Fruit fly (Drosophila melanogaster) whole organism, embryonic: ENCODE measurements around the gene Veneno.
A peak's percentile ranks its signal among the peaks of the same experiment; 100 is the strongest.

Experiments
- Ada2b ChIP-seq: fragments of 200-800 bp; sonication (Bioruptor generic); IDR thresholded peaks from 2 replicates; pipeline ENCODE4 v1.3.6; 2022; ENCODE audit warnings: missing biosample characterization, missing genetic modification characterization
- Antp ChIP-seq: fragments of 200-800 bp; sonication (Bioruptor generic); optimal IDR thresholded peaks from 3 replicates; lab custom pipeline; 2016; ENCODE audit warnings: missing biosample characterization, missing genetic modification characterization
- Atf6 ChIP-seq: fragments of 200-800 bp; sonication (Bioruptor generic); IDR thresholded peaks from 2 replicates; pipeline ENCODE4 v1.3.6; 2022; ENCODE audit warnings: missing biosample characterization, missing genetic modification characterization
- Blimp-1 ChIP-seq: fragments of 200-800 bp; sonication (Bioruptor generic); optimal IDR thresholded peaks from 3 replicates; lab custom pipeline; 2018; ENCODE audit warnings: missing biosample characterization, missing genetic modification characterization, mild to moderate bottlenecking, moderate library complexity, missing genetic modification reagents
- CG10147 ChIP-seq: fragments of 200-800 bp; sonication (Bioruptor generic); optimal IDR thresholded peaks from 2 replicates; lab custom pipeline; 2019; ENCODE audit warnings: missing biosample characterization, mild to moderate bottlenecking, missing genetic modification characterization, moderate library complexity
- CG11398 ChIP-seq: fragments of 200-800 bp; sonication (Bioruptor generic); optimal IDR thresholded peaks from 2 replicates; lab custom pipeline; 2016; ENCODE audit warnings: missing biosample characterization, missing genetic modification characterization
- CG11695 ChIP-seq: fragments of 200-800 bp; sonication (Bioruptor generic); IDR thresholded peaks from 3 replicates; pipeline ENCODE4 v1.3.6; 2022; ENCODE audit warnings: missing biosample characterization, missing genetic modification characterization
- CG13775 ChIP-seq: fragments of 200-800 bp; sonication (Bioruptor generic); optimal IDR thresholded peaks from 3 replicates; lab custom pipeline; 2017; ENCODE audit warnings: missing biosample characterization, mild to moderate bottlenecking, missing genetic modification characterization
- CG14965 ChIP-seq: fragments of 200-800 bp; sonication (Bioruptor generic); optimal IDR thresholded peaks from 2 replicates; lab custom pipeline; 2016; ENCODE audit warnings: missing biosample characterization, missing genetic modification characterization, borderline replicate concordance
- CG15073 ChIP-seq: fragments of 200-800 bp; sonication (Bioruptor generic); optimal IDR thresholded peaks from 2 replicates; lab custom pipeline; 2016; ENCODE audit warnings: missing biosample characterization, missing genetic modification characterization
- CG1602 ChIP-seq: fragments of 200-800 bp; sonication (Bioruptor generic); optimal IDR thresholded peaks from 3 replicates; lab custom pipeline; 2016; ENCODE audit warnings: missing biosample characterization, missing genetic modification characterization
- CG17359 ChIP-seq: fragments of 200-800 bp; sonication (Bioruptor generic); optimal IDR thresholded peaks from 3 replicates; lab custom pipeline; 2018; ENCODE audit warnings: missing biosample characterization, mild to moderate bottlenecking, missing genetic modification characterization, moderate library complexity
- CG18011 ChIP-seq: fragments of 200-800 bp; sonication (Bioruptor generic); optimal IDR thresholded peaks from 2 replicates; lab custom pipeline; 2017; ENCODE audit warnings: missing biosample characterization, missing genetic modification characterization, mild to moderate bottlenecking, moderate library complexity, missing genotype
- CG18599 ChIP-seq: fragments of 200-800 bp; sonication (Bioruptor generic); optimal IDR thresholded peaks from 3 replicates; lab custom pipeline; 2017; ENCODE audit warnings: missing biosample characterization, missing genetic modification characterization, mild to moderate bottlenecking, moderate library complexity, missing genetic modification reagents
- CG2678 ChIP-seq: fragments of 200-800 bp; sonication (Bioruptor generic); optimal IDR thresholded peaks from 3 replicates; lab custom pipeline; 2019; ENCODE audit warnings: missing biosample characterization, mild to moderate bottlenecking, missing genetic modification characterization, moderate library complexity
- CG2889 ChIP-seq: fragments of 200-800 bp; sonication (Bioruptor generic); IDR thresholded peaks from 3 replicates; pipeline ENCODE4 v1.3.6; 2022; ENCODE audit warnings: missing biosample characterization, missing genetic modification characterization
- CG31365 ChIP-seq: fragments of 200-800 bp; sonication (Bioruptor generic); optimal IDR thresholded peaks from 2 replicates; lab custom pipeline; 2018; ENCODE audit warnings: missing biosample characterization, mild to moderate bottlenecking, missing genetic modification characterization
- CG4707 ChIP-seq: fragments of 200-800 bp; sonication (Bioruptor generic); optimal IDR thresholded peaks from 2 replicates; lab custom pipeline; 2018; ENCODE audit warnings: missing biosample characterization, mild to moderate bottlenecking, missing genetic modification characterization, moderate library complexity
- CG5180 ChIP-seq: fragments of 200-800 bp; sonication (Bioruptor generic); optimal IDR thresholded peaks from 3 replicates; lab custom pipeline; 2017; ENCODE audit warnings: missing biosample characterization, missing genetic modification characterization, mild to moderate bottlenecking, moderate library complexity, missing genetic modification reagents
- CG6272 ChIP-seq: fragments of 200-800 bp; sonication (Bioruptor generic); IDR thresholded peaks from 2 replicates; pipeline ENCODE4 v1.3.6; 2022; ENCODE audit warnings: missing biosample characterization, missing genetic modification characterization
- CG7357 ChIP-seq: fragments of 200-800 bp; sonication (Bioruptor generic); IDR thresholded peaks from 3 replicates; pipeline ENCODE4 v1.3.6; 2022; ENCODE audit warnings: missing biosample characterization, missing genetic modification characterization
- CG8281 ChIP-seq: fragments of 200-800 bp; sonication (Bioruptor generic); optimal IDR thresholded peaks from 2 replicates; lab custom pipeline; 2018; ENCODE audit warnings: missing biosample characterization, mild to moderate bottlenecking, missing genetic modification characterization, moderate library complexity
- CG9932 ChIP-seq: fragments of 200-800 bp; sonication (Bioruptor generic); IDR thresholded peaks from 2 replicates; pipeline ENCODE4 v1.3.6; 2022; ENCODE audit warnings: missing biosample characterization, missing genetic modification characterization
- Dbx ChIP-seq: fragments of 200-800 bp; sonication (Bioruptor generic); IDR thresholded peaks from 3 replicates; pipeline ENCODE4 v1.3.6; 2022; ENCODE audit warnings: missing biosample characterization, missing genetic modification characterization
- Gug ChIP-seq: fragments of 200-800 bp; sonication (Bioruptor generic); IDR thresholded peaks from 4 replicates; pipeline ENCODE4 v1.3.6; 2022; ENCODE audit warnings: missing biosample characterization, missing genetic modification characterization
- Hr51 ChIP-seq, 2 experiments: fragments of 200-800 bp; sonication (Bioruptor generic); optimal IDR thresholded peaks; 2 replicates in 1 of 2; 3 replicates in 1 of 2; lab custom pipeline; 2016 to 2018; ENCODE audit warnings: missing biosample characterization in 2 of 2, missing genetic modification characterization in 2 of 2, mild to moderate bottlenecking in 1 of 2, moderate library complexity in 1 of 2
- Kr ChIP-seq: fragments of 200-800 bp; sonication (Bioruptor generic); optimal IDR thresholded peaks from 2 replicates; lab custom pipeline; 2017; ENCODE audit warnings: missing biosample characterization, mild to moderate bottlenecking, missing genetic modification characterization
- Lpt ChIP-seq: fragments of >200 bp; optimal IDR thresholded peaks from 2 replicates; lab custom pipeline; 2018; ENCODE audit warnings: missing biosample characterization, missing genetic modification characterization
- NFAT ChIP-seq: fragments of 200-800 bp; sonication (Bioruptor generic); IDR thresholded peaks from 2 replicates; pipeline ENCODE4 v1.3.6; 2022; ENCODE audit warnings: missing biosample characterization, missing genetic modification characterization
- Nf-YC ChIP-seq: fragments of 200-800 bp; optimal IDR thresholded peaks from 3 replicates; lab custom pipeline; 2019; ENCODE audit warnings: missing biosample characterization, mild to moderate bottlenecking, missing genetic modification characterization, moderate library complexity
- Sin3A ChIP-seq: fragments of >200 bp; optimal IDR thresholded peaks from 2 replicates; lab custom pipeline; 2018
- ac ChIP-seq: fragments of 200-800 bp; sonication (Bioruptor generic); optimal IDR thresholded peaks from 3 replicates; lab custom pipeline; 2017; ENCODE audit warnings: missing biosample characterization, mild to moderate bottlenecking, missing genetic modification characterization
- ara ChIP-seq: fragments of 200-800 bp; sonication (Bioruptor generic); IDR thresholded peaks from 2 replicates; pipeline ENCODE4 v1.3.6; 2022; ENCODE audit warnings: missing biosample characterization, missing genetic modification characterization
- bsh ChIP-seq, 2 experiments: fragments of 200-800 bp; sonication (Bioruptor generic); optimal IDR thresholded peaks; 2 replicates each; lab custom pipeline; 2017 to 2018; ENCODE audit warnings: mild to moderate bottlenecking in 2 of 2, missing biosample characterization in 2 of 2, missing genetic modification characterization in 2 of 2, moderate library complexity in 1 of 2
- cg ChIP-seq: fragments of 200-800 bp; sonication (Bioruptor generic); optimal IDR thresholded peaks from 3 replicates; lab custom pipeline; 2019; ENCODE audit warnings: missing biosample characterization, mild to moderate bottlenecking, missing genetic modification characterization, moderate library complexity
- dati ChIP-seq: fragments of 200-800 bp; sonication (Bioruptor generic); IDR thresholded peaks from 2 replicates; pipeline ENCODE4 v1.3.6; 2022; ENCODE audit warnings: missing biosample characterization, missing genetic modification characterization
- disco-r ChIP-seq: fragments of 200-800 bp; sonication (Bioruptor generic); optimal IDR thresholded peaks from 2 replicates; lab custom pipeline; 2016; ENCODE audit warnings: missing biosample characterization, missing genetic modification characterization
- dmrt11E ChIP-seq: fragments of 200-800 bp; sonication (Bioruptor generic); optimal IDR thresholded peaks from 3 replicates; lab custom pipeline; 2018; ENCODE audit warnings: missing biosample characterization, mild to moderate bottlenecking, missing genetic modification characterization, moderate library complexity
- fd3F ChIP-seq: fragments of 200-800 bp; sonication (Bioruptor generic); optimal IDR thresholded peaks from 2 replicates; lab custom pipeline; 2018; ENCODE audit warnings: missing biosample characterization, mild to moderate bottlenecking, missing genetic modification characterization, moderate library complexity
- grn ChIP-seq: fragments of 200-800 bp; sonication (Bioruptor generic); optimal IDR thresholded peaks from 3 replicates; lab custom pipeline; 2017; ENCODE audit warnings: missing biosample characterization, missing genetic modification characterization
- inv ChIP-seq: fragments of 200-800 bp; sonication (Bioruptor generic); IDR thresholded peaks from 2 replicates; pipeline ENCODE4 v1.3.6; 2022; ENCODE audit warnings: missing biosample characterization, missing genetic modification characterization; ENCODE audit not compliant: partially characterized antibody
- lab ChIP-seq: fragments of 200-800 bp; sonication (Bioruptor generic); optimal IDR thresholded peaks from 3 replicates; lab custom pipeline; 2017; ENCODE audit warnings: missing biosample characterization, missing genetic modification characterization, mild to moderate bottlenecking, moderate library complexity, missing genetic modification reagents
- lilli ChIP-seq: fragments of 200-800 bp; sonication (Bioruptor generic); optimal IDR thresholded peaks from 3 replicates; lab custom pipeline; 2016; ENCODE audit warnings: missing biosample characterization, missing genetic modification characterization
- lola ChIP-seq, 3 experiments: fragments of >200 bp in 2 of 3; fragments of 200-800 bp in 1 of 3; sonication (Bioruptor generic) in 1 of 3; optimal IDR thresholded peaks; 2 replicates each; lab custom pipeline; 2017 to 2019; ENCODE audit warnings: missing biosample characterization in 3 of 3, missing genetic modification characterization in 3 of 3, mild to moderate bottlenecking in 1 of 3, moderate library complexity in 1 of 3
- pb ChIP-seq: fragments of 200-800 bp; sonication (Bioruptor generic); optimal IDR thresholded peaks from 3 replicates; lab custom pipeline; 2016; ENCODE audit warnings: missing biosample characterization, missing genetic modification characterization
- slbo ChIP-seq: fragments of 200-800 bp; sonication (Bioruptor generic); IDR thresholded peaks from 2 replicates; pipeline ENCODE4 v1.3.6; 2022; ENCODE audit warnings: missing biosample characterization, missing genetic modification characterization
- slou ChIP-seq: fragments of 200-800 bp; sonication (Bioruptor generic); optimal IDR thresholded peaks from 3 replicates; lab custom pipeline; 2016; ENCODE audit warnings: missing biosample characterization, missing genetic modification characterization
- sqz ChIP-seq: fragments of 200-800 bp; sonication (Bioruptor generic); optimal IDR thresholded peaks from 3 replicates; lab custom pipeline; 2018; ENCODE audit warnings: missing biosample characterization, mild to moderate bottlenecking, missing genetic modification characterization
- ssp ChIP-seq: fragments of 200-800 bp; sonication (Bioruptor generic); IDR thresholded peaks from 2 replicates; pipeline ENCODE4 v1.3.6; 2022; ENCODE audit warnings: missing biosample characterization, missing genetic modification characterization
- unc-4 ChIP-seq: fragments of 200-800 bp; sonication (Bioruptor generic); IDR thresholded peaks from 2 replicates; pipeline ENCODE4 v1.3.6; 2022; ENCODE audit warnings: missing biosample characterization, missing genetic modification characterization; ENCODE audit not compliant: partially characterized antibody

Veneno gene

dm6 chr3R:8356626-8357290, 5.6 kb downstream of the Veneno start, which contains the start of gene stck (continued):
- no peak for TF ChIP-seq Kr
- no peak for TF ChIP-seq Nf-YC (tag; lab: Kevin White, UChicago)
- TF ChIP-seq lilli (GFP tag; lab: Kevin White, UChicago) = no peak
- TF ChIP-seq slou (GFP tag; lab: Kevin White, UChicago) = no peak
- no peak for TF ChIP-seq ac (GFP tag; lab: Kevin White, UChicago)
- no peak for TF ChIP-seq ara (GFP tag; lab: Robert Waterston, UW)
- no peak for TF ChIP-seq CG1602 (GFP tag; lab: Kevin White, UChicago)
- TF ChIP-seq grn (GFP tag; lab: Kevin White, UChicago) = no peak
- TF ChIP-seq Atf6 (GFP tag; lab: Robert Waterston, UW) = no peak
- no peak for TF ChIP-seq CG18599 (GFP tag; lab: Kevin White, UChicago)
- TF ChIP-seq bsh (GFP tag; optimal IDR thresholded peaks at IDR 0.05; lab: Kevin White, UChicago) = no peak
- TF ChIP-seq CG14965 (GFP tag; lab: Kevin White, UChicago) = no peak
- TF ChIP-seq CG8281 (tag; lab: Kevin White, UChicago) = no peak
- no peak for TF ChIP-seq Dbx (GFP tag; lab: Robert Waterston, UW)
- no peak for TF ChIP-seq Antp (GFP tag; lab: Kevin White, UChicago)
- no peak for TF ChIP-seq CG10147 (GFP tag; lab: Kevin White, UChicago)
- no peak for TF ChIP-seq CG11695 (GFP tag; lab: Robert Waterston, UW)
- no peak for TF ChIP-seq CG6272
- no peak for TF ChIP-seq ssp (GFP tag; lab: Robert Waterston, UW)
- no peak for TF ChIP-seq Blimp-1
- TF ChIP-seq CG4707 = no peak
- TF ChIP-seq Lpt (GFP tag; lab: Kevin White, UChicago) = no peak
- TF ChIP-seq Ada2b = no peak
- no peak for TF ChIP-seq CG9932 (GFP tag; lab: Robert Waterston, UW)
- TF ChIP-seq CG17359 = no peak
- TF ChIP-seq CG13775 = no peak
- TF ChIP-seq unc-4 (GFP tag; lab: Robert Waterston, UW) = peak; percentile 63; the same call in 1 of the 2 replicates
- TF ChIP-seq lola (GFP tag; optimal IDR thresholded peaks at IDR 0.05; lab: Kevin White, UChicago) = no peak
- no peak for TF ChIP-seq CG5180
- peak; percentile 62 for TF ChIP-seq lab
- TF ChIP-seq dmrt11E (tag; lab: Kevin White, UChicago) = no peak
- no peak for TF ChIP-seq fd3F
- no peak for TF ChIP-seq Gug (GFP tag; lab: Robert Waterston, UW)
- TF ChIP-seq disco-r (GFP tag; lab: Kevin White, UChicago) = no peak
- peak; percentile 83 for TF ChIP-seq Sin3A (lab: Kevin White, UChicago)
- peak; percentile 50; the same call in 1 of the 2 replicates for TF ChIP-seq inv (GFP tag; lab: Robert Waterston, UW)
- TF ChIP-seq CG7357 = no peak
- TF ChIP-seq CG31365 (tag; lab: Kevin White, UChicago) = no peak
- TF ChIP-seq CG15073 = no peak
- TF ChIP-seq NFAT (GFP tag; lab: Robert Waterston, UW) = no peak
- no peak for TF ChIP-seq CG2678 (tag; lab: Kevin White, UChicago)
- TF ChIP-seq sqz = no peak
- TF ChIP-seq CG18011 (GFP tag; lab: Kevin White, UChicago) = no peak
- no peak for TF ChIP-seq dati
- no peak for TF ChIP-seq pb (GFP tag; lab: Kevin White, UChicago)
- no peak for TF ChIP-seq CG11398
- TF ChIP-seq cg (GFP tag; lab: Kevin White, UChicago) = no peak
- TF ChIP-seq slbo (GFP tag; lab: Robert Waterston, UW) = no peak
- TF ChIP-seq Hr51 (GFP tag; optimal IDR thresholded peaks at IDR 0.05; lab: Kevin White, UChicago) = no peak
- no peak for TF ChIP-seq CG2889 (GFP tag; lab: Robert Waterston, UW)
